Fruit fly (Drosophila melanogaster): ENCODE results near the gene Npc2c.

Npc2c gene

DNA sequence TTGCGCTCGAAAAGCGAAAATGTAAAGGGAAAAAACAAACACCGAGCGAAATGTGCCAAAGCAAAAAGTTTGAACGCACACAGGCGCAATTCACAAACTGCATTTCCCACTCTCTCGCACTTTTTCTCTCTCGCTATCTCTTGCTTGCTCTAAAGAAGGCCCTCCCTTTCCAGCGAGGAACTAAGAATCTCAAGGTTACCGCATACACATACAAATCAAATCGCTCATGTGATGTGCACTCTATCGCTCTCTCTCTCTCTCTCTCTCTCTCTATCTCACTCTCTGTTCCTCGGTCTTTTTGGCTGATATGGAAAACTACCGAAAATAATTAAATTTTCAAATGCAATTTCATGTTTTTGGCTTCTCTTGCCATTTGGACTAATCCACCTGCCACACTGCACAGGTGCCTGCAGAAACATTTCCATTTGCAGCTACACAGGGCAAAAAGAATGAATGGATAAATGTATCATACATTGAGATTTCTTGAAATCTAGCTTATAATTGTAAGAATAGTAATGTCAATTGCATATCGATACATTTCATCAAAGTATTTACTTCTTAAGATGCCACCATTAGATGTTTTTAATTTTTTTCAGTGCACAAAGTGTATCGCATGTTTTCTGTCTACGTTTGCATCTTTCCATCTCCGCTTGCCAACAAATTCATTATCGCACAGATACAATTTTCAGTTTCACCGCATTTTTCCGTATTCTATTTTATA lies 19.4 kb downstream of the Npc2c start (continued):
- no peak for TF ChIP-seq CG8359 (GFP tag; optimal IDR thresholded peaks at IDR 0.05; ENCODE audit: borderline replicate concordance)
- no peak for TF ChIP-seq Dref (GFP tag; IDR thresholded peaks at IDR 0.05)
- no peak for TF ChIP-seq gro (GFP tag; optimal IDR thresholded peaks at IDR 0.05)
- TF ChIP-seq Ptx1 (GFP tag; IDR thresholded peaks at IDR 0.05), result peak; percentile 55
- TF ChIP-seq so (GFP tag; IDR thresholded peaks at IDR 0.05), result peak; percentile 46; the same call in 1 of the 3 replicates
- peak; percentile 10 to 58 for TF ChIP-seq chif (GFP tag; optimal IDR thresholded peaks at IDR 0.05)
- no peak for TF ChIP-seq salm (tag; optimal IDR thresholded peaks at IDR 0.05)
- TF ChIP-seq CG9797 (GFP tag; optimal IDR thresholded peaks at IDR 0.05), result no peak
- no peak for TF ChIP-seq CG2202 (tag; optimal IDR thresholded peaks at IDR 0.05)
- no peak for TF ChIP-seq az2 (GFP tag; optimal IDR thresholded peaks at IDR 0.05)
- no peak for TF ChIP-seq HLH54F (GFP tag; optimal IDR thresholded peaks at IDR 0.05)
- TF ChIP-seq NK7.1 (GFP tag; optimal IDR thresholded peaks at IDR 0.05), result no peak
- TF ChIP-seq odd (GFP tag; optimal IDR thresholded peaks at IDR 0.05), result no peak
- TF ChIP-seq CG34224 (GFP tag; IDR thresholded peaks at IDR 0.05; ENCODE audit: partially characterized antibody), result no peak
- no peak for TF ChIP-seq Ets97D (GFP tag; optimal IDR thresholded peaks at IDR 0.05)
- no peak for TF ChIP-seq pb (GFP tag; optimal IDR thresholded peaks at IDR 0.05)
- peak; percentile 4 for TF ChIP-seq CG15514 (GFP tag; optimal IDR thresholded peaks at IDR 0.05)
- no peak for TF ChIP-seq amos (GFP tag; IDR thresholded peaks at IDR 0.05; ENCODE audit: partially characterized antibody)
- no peak for TF ChIP-seq Side (GFP tag; optimal IDR thresholded peaks at IDR 0.05)
- peak in 1 of 2 experiments; percentile 50 for TF ChIP-seq bsh (GFP tag; optimal IDR thresholded peaks at IDR 0.05)
- TF ChIP-seq wor (GFP tag; IDR thresholded peaks at IDR 0.05), result no peak
- no peak for TF ChIP-seq lov (optimal IDR thresholded peaks at IDR 0.05)
- TF ChIP-seq lov (GFP tag; IDR thresholded peaks at IDR 0.05), result no peak
- TF ChIP-seq Optix (GFP tag; IDR thresholded peaks at IDR 0.05), result no peak
- no peak for TF ChIP-seq CG10274 (GFP tag; optimal IDR thresholded peaks at IDR 0.05)
- TF ChIP-seq CG2875 (GFP tag; optimal IDR thresholded peaks at IDR 0.05), result no peak
- no peak for TF ChIP-seq gfzf (GFP tag; optimal IDR thresholded peaks at IDR 0.05)
- no peak for TF ChIP-seq cwo (GFP tag; optimal IDR thresholded peaks at IDR 0.05)
- TF ChIP-seq ap (GFP tag; IDR thresholded peaks at IDR 0.05), result no peak
- TF ChIP-seq Ada2b (GFP tag; IDR thresholded peaks at IDR 0.05), result peak; percentile 34; the same call in 1 of the 2 replicates
- TF ChIP-seq pzg (GFP tag; optimal IDR thresholded peaks at IDR 0.05), result no peak
- no peak for TF ChIP-seq CG17912 (GFP tag; optimal IDR thresholded peaks at IDR 0.05)
- TF ChIP-seq chinmo (GFP tag; IDR thresholded peaks at IDR 0.05; ENCODE audit: partially characterized antibody), result peak; percentile 72; the same call in 2 of the 4 replicates
- no peak for TF ChIP-seq emc (GFP tag; optimal IDR thresholded peaks at IDR 0.05)
- no peak for TF ChIP-seq CG1792 (GFP tag; optimal IDR thresholded peaks at IDR 0.05)
- no peak for TF ChIP-seq Atf3 (GFP tag; optimal IDR thresholded peaks at IDR 0.05)
- TF ChIP-seq shn (GFP tag; optimal IDR thresholded peaks at IDR 0.05), result no peak
- no peak for TF ChIP-seq CG11398 (GFP tag; optimal IDR thresholded peaks at IDR 0.05)
- peak; percentile 28 for TF ChIP-seq tin (GFP tag; optimal IDR thresholded peaks at IDR 0.05)
- peak; percentile 3 for TF ChIP-seq nom (GFP tag; optimal IDR thresholded peaks at IDR 0.05)
- TF ChIP-seq Fer1 (GFP tag; optimal IDR thresholded peaks at IDR 0.05), result no peak
- peak; percentile 3 for TF ChIP-seq tap (tag; optimal IDR thresholded peaks at IDR 0.05)
- TF ChIP-seq CG11696 (GFP tag; IDR thresholded peaks at IDR 0.05), result peak; percentile 43; the same call in 1 of the 2 replicates
- TF ChIP-seq CG10543 (GFP tag; optimal IDR thresholded peaks at IDR 0.05), result no peak
- TF ChIP-seq Vsx1 (GFP tag; optimal IDR thresholded peaks at IDR 0.05), result no peak
- no peak for TF ChIP-seq CG13775 (GFP tag; optimal IDR thresholded peaks at IDR 0.05)
- TF ChIP-seq tup (GFP tag; optimal IDR thresholded peaks at IDR 0.05), result no peak
- TF ChIP-seq H2.0 (GFP tag; IDR thresholded peaks at IDR 0.05), result peak; percentile 35; the same call in 1 of the 2 replicates
- no peak for TF ChIP-seq CG18599 (GFP tag; optimal IDR thresholded peaks at IDR 0.05)
- TF ChIP-seq cad (GFP tag; optimal IDR thresholded peaks at IDR 0.05), result no peak

All from whole organism, embryonic.